Worm (Caenorhabditis elegans) whole organism, young adult: ENCODE results near the gene gly-3.

Experiments used
- hmg-20 ChIP-seq: fragments of 200-800 bp; sonication (Bioruptor generic); IDR thresholded peaks from 2 replicates; pipeline ENCODE4 v1.3.6; 2022; ENCODE audit warnings: missing genetic modification reagents, missing genetic modification characterization, missing compliant biosample characterization
- let-526 ChIP-seq: fragments of 200-800 bp; sonication (Bioruptor generic); IDR thresholded peaks from 2 replicates; pipeline ENCODE4 v1.3.6; 2022; ENCODE audit warnings: missing genetic modification reagents, missing genetic modification characterization, missing compliant biosample characterization
- madf-3 ChIP-seq: fragments of 200-800 bp; sonication (Bioruptor generic); IDR thresholded peaks from 2 replicates; pipeline ENCODE4 v1.3.6; 2022; ENCODE audit warnings: missing genetic modification reagents, missing genetic modification characterization, missing compliant biosample characterization
- madf-6 ChIP-seq: fragments of 200-800 bp; sonication (Bioruptor generic); IDR thresholded peaks from 2 replicates; pipeline ENCODE4 v1.3.6; 2022; ENCODE audit warnings: missing genetic modification reagents, missing genetic modification characterization, missing compliant biosample characterization
- rec-8 ChIP-seq, 2 experiments: sonication (generic microtip); optimal IDR thresholded peaks; 2 replicates each; lab custom pipeline; 2016; ENCODE audit warnings: mild to moderate bottlenecking in 2 of 2, missing genetic modification characterization in 2 of 2, missing genetic modification reagents in 2 of 2, missing genotype in 2 of 2, missing biosample characterization in 1 of 2, missing compliant biosample characterization in 1 of 2, moderate library complexity in 1 of 2
- snpc-4 ChIP-seq, 5 experiments: fragments of 150-350 bp in 1 of 5; sonication (generic microtip) in 4 of 5; optimal IDR thresholded peaks; 2 replicates each; lab custom pipeline; 2014 to 2018; ENCODE audit warnings: missing genetic modification characterization in 5 of 5, missing biosample characterization in 3 of 5, antibody characterized with exemption in 2 of 5, mild to moderate bottlenecking in 2 of 5, missing compliant biosample characterization in 2 of 5, missing genotype in 2 of 5, moderate library complexity in 2 of 5, missing genetic modification reagents in 1 of 5
- tbp1 ChIP-seq: fragments of 200-800 bp; sonication (Bioruptor generic); optimal IDR thresholded peaks from 2 replicates; lab custom pipeline; 2018; ENCODE audit warnings: mild to moderate bottlenecking, missing genetic modification characterization, missing compliant biosample characterization
- unc-130 ChIP-seq: sonication (generic microtip); optimal IDR thresholded peaks from 2 replicates; lab custom pipeline; 2016; ENCODE audit warnings: missing genetic modification reagents, missing genetic modification characterization, missing compliant biosample characterization
- zfh-2 ChIP-seq: fragments of 200-800 bp; sonication (Bioruptor generic); conservative IDR thresholded peaks from 2 replicates; pipeline ENCODE4 v1.3.6; 2022; ENCODE audit warnings: missing genetic modification reagents, missing genetic modification characterization, missing compliant biosample characterization
- ztf-3 ChIP-seq: fragments of 200-800 bp; sonication (Bioruptor generic); optimal IDR thresholded peaks from 2 replicates; lab custom pipeline; 2018; ENCODE audit warnings: mild to moderate bottlenecking, missing genetic modification characterization, missing compliant biosample characterization
- ztf-6 ChIP-seq: fragments of 200-800 bp; sonication (Bioruptor generic); IDR thresholded peaks from 2 replicates; pipeline ENCODE4 v1.3.6; 2022; ENCODE audit warnings: missing genetic modification reagents, missing genetic modification characterization, missing compliant biosample characterization

- no peak for TF ChIP-seq madf-6 (GFP tag; lab: Robert Waterston, UW)
- no peak for TF ChIP-seq snpc-4 (GFP tag; optimal IDR thresholded peaks at IDR 0.05; lab: Kevin White, UChicago)
- TF ChIP-seq snpc-4 (tag; optimal IDR thresholded peaks at IDR 0.05; lab: Kevin White, UChicago) = no peak
- TF ChIP-seq ztf-6 (GFP tag; lab: Robert Waterston, UW) = no peak
- no peak for TF ChIP-seq rec-8 (tag; optimal IDR thresholded peaks at IDR 0.05; lab: Kevin White, UChicago)
- TF ChIP-seq madf-3 = no peak
- no peak for TF ChIP-seq unc-130
- TF ChIP-seq tbp1 (GFP tag; lab: Kevin White, UChicago) = no peak
- TF ChIP-seq zfh-2 (GFP tag; lab: Robert Waterston, UW) = no peak
- no peak for TF ChIP-seq hmg-20
- no peak for TF ChIP-seq let-526 (GFP tag; lab: Robert Waterston, UW)
- no peak for TF ChIP-seq ztf-3 (GFP tag; lab: Kevin White, UChicago)
Observed at ce11 chrIII:7946968-7947491, 29.5 kb upstream of the gly-3 start, which contains the start of gene gsto-1.
